Worm (Caenorhabditis elegans) whole organism, midembryonic: ENCODE data around the gene T10D4.14.
"Not testable (repeated sequence)": the region's sequence is repeated elsewhere in the genome, so short reads cannot be mapped to it uniquely, and the experiment has no call there.

Experiments used
- flt-1 ChIP-seq: fragments of 200-800 bp; sonication (Bioruptor generic); IDR thresholded peaks from 2 replicates; pipeline ENCODE4 v1.3.6; 2022; ENCODE audit warnings: missing genetic modification characterization, missing compliant biosample characterization
- klf-2 ChIP-seq: fragments of 200-800 bp; sonication (Bioruptor generic); conservative IDR thresholded peaks from 2 replicates; pipeline ENCODE4 v1.3.6; 2022; ENCODE audit warnings: missing genetic modification reagents, missing genetic modification characterization, missing compliant biosample characterization
- tab-1 ChIP-seq: fragments of 200-800 bp; sonication (Bioruptor generic); IDR thresholded peaks from 2 replicates; pipeline ENCODE4 v1.3.6; 2022; ENCODE audit warnings: missing genetic modification characterization, missing compliant biosample characterization
- ztf-23 ChIP-seq: fragments of 200-800 bp; sonication (Bioruptor generic); IDR thresholded peaks from 2 replicates; pipeline ENCODE4 v1.3.6; 2022; ENCODE audit warnings: missing genetic modification reagents, missing genetic modification characterization, missing compliant biosample characterization
- ztf-29 ChIP-seq: fragments of 200-800 bp; sonication (Bioruptor generic); IDR thresholded peaks from 2 replicates; pipeline ENCODE4 v1.3.6; 2022; ENCODE audit warnings: missing genetic modification reagents, missing genetic modification characterization, missing compliant biosample characterization

ce11 chrII:3184858-3185257 is 33.3 kb upstream of the T10D4.14 start, which contains the start of gene sri-78:
- not testable (repeated sequence) for TF ChIP-seq tab-1 (GFP tag; lab: Robert Waterston, UW); klf-2 (GFP tag; lab: Robert Waterston, UW); ztf-29 (GFP tag; lab: Robert Waterston, UW); flt-1 (GFP tag; lab: Robert Waterston, UW); ztf-23
